Fruit fly (Drosophila melanogaster) whole organism, embryonic: ENCODE measurements around the gene Cat.

ENCODE experiments used
- ATbp ChIP-seq: fragments of 200-800 bp; sonication (Bioruptor generic); optimal IDR thresholded peaks from 2 replicates; lab custom pipeline; 2017; ENCODE audit warnings: missing biosample characterization, mild to moderate bottlenecking, missing genetic modification characterization, missing genetic modification reagents
- Bteb2 ChIP-seq: fragments of 200-800 bp; sonication (Bioruptor generic); optimal IDR thresholded peaks from 2 replicates; lab custom pipeline; 2016; ENCODE audit warnings: missing biosample characterization, missing genetic modification characterization
- CG12236 ChIP-seq: fragments of 200-800 bp; sonication (Bioruptor generic); optimal IDR thresholded peaks from 2 replicates; lab custom pipeline; 2016; ENCODE audit warnings: missing biosample characterization, missing genetic modification characterization
- CG15269 ChIP-seq: fragments of 200-800 bp; sonication (Bioruptor generic); optimal IDR thresholded peaks from 2 replicates; lab custom pipeline; 2018; ENCODE audit warnings: missing biosample characterization, mild to moderate bottlenecking, missing genetic modification characterization, moderate library complexity
- CG15479 ChIP-seq: fragments of 200-800 bp; sonication (Bioruptor generic); optimal IDR thresholded peaks from 3 replicates; lab custom pipeline; 2019; ENCODE audit warnings: missing biosample characterization, mild to moderate bottlenecking, missing genetic modification characterization, moderate library complexity
- CG15601 ChIP-seq: fragments of 200-800 bp; sonication (Bioruptor generic); optimal IDR thresholded peaks from 3 replicates; lab custom pipeline; 2019; ENCODE audit warnings: missing biosample characterization, mild to moderate bottlenecking, missing genetic modification characterization, moderate library complexity
- CG1647 ChIP-seq: fragments of 200-800 bp; sonication (Bioruptor generic); optimal IDR thresholded peaks from 3 replicates; lab custom pipeline; 2016; ENCODE audit warnings: missing biosample characterization, missing genetic modification characterization
- CG17186 ChIP-seq: fragments of 200-800 bp; sonication (Bioruptor generic); optimal IDR thresholded peaks from 3 replicates; lab custom pipeline; 2017; ENCODE audit warnings: missing biosample characterization, missing genetic modification reagents, missing genetic modification characterization
- CG17359 ChIP-seq: fragments of 200-800 bp; sonication (Bioruptor generic); optimal IDR thresholded peaks from 3 replicates; lab custom pipeline; 2018; ENCODE audit warnings: missing biosample characterization, mild to moderate bottlenecking, missing genetic modification characterization, moderate library complexity
- CG17361 ChIP-seq: fragments of 200-800 bp; sonication (Bioruptor generic); IDR thresholded peaks from 3 replicates; pipeline ENCODE4 v1.3.6; 2022; ENCODE audit warnings: missing biosample characterization, missing genetic modification characterization
- CG2120 ChIP-seq: fragments of 200-800 bp; sonication (Bioruptor generic); optimal IDR thresholded peaks from 3 replicates; lab custom pipeline; 2016; ENCODE audit warnings: missing biosample characterization, missing genetic modification characterization
- CG2875 ChIP-seq: fragments of 200-800 bp; sonication (Bioruptor generic); optimal IDR thresholded peaks from 2 replicates; lab custom pipeline; 2017; ENCODE audit warnings: missing biosample characterization, mild to moderate bottlenecking, missing genetic modification characterization, missing genetic modification reagents
- CG3163 ChIP-seq: fragments of 200-800 bp; sonication (Bioruptor generic); optimal IDR thresholded peaks from 3 replicates; lab custom pipeline; 2016; ENCODE audit warnings: missing biosample characterization, missing genetic modification characterization
- CG33557 ChIP-seq: fragments of 200-800 bp; sonication (Bioruptor generic); optimal IDR thresholded peaks from 2 replicates; lab custom pipeline; 2019; ENCODE audit warnings: missing biosample characterization, mild to moderate bottlenecking, missing genetic modification characterization, moderate library complexity
- CG3995 ChIP-seq: fragments of 200-800 bp; sonication (Bioruptor generic); optimal IDR thresholded peaks from 3 replicates; lab custom pipeline; 2016; ENCODE audit warnings: missing biosample characterization, missing genetic modification characterization
- CG4360 ChIP-seq: fragments of 200-800 bp; sonication (Bioruptor generic); IDR thresholded peaks from 2 replicates; pipeline ENCODE4 v1.3.6; 2022; ENCODE audit warnings: missing biosample characterization, missing genetic modification characterization
- CG6254 ChIP-seq: fragments of 200-800 bp; sonication (Bioruptor generic); optimal IDR thresholded peaks from 3 replicates; lab custom pipeline; 2017; ENCODE audit warnings: mild to moderate bottlenecking, missing biosample characterization, missing genetic modification reagents, missing genetic modification characterization
- CG7271 ChIP-seq: fragments of 200-800 bp; sonication (Bioruptor generic); optimal IDR thresholded peaks from 2 replicates; lab custom pipeline; 2018; ENCODE audit warnings: missing biosample characterization, mild to moderate bottlenecking, missing genetic modification characterization, moderate library complexity
- CG7987 ChIP-seq: fragments of 200-800 bp; sonication (Bioruptor generic); optimal IDR thresholded peaks from 2 replicates; lab custom pipeline; 2018; ENCODE audit warnings: missing biosample characterization, mild to moderate bottlenecking, missing genetic modification characterization, moderate library complexity
- CG8281 ChIP-seq: fragments of 200-800 bp; sonication (Bioruptor generic); optimal IDR thresholded peaks from 2 replicates; lab custom pipeline; 2018; ENCODE audit warnings: missing biosample characterization, mild to moderate bottlenecking, missing genetic modification characterization, moderate library complexity
- CG8359 ChIP-seq: fragments of 200-800 bp; sonication (Bioruptor generic); optimal IDR thresholded peaks from 2 replicates; lab custom pipeline; 2017; ENCODE audit warnings: missing biosample characterization, mild to moderate bottlenecking, missing genetic modification characterization, borderline replicate concordance
- CHES-1-like ChIP-seq: fragments of 200-800 bp; sonication (Bioruptor generic); optimal IDR thresholded peaks from 2 replicates; lab custom pipeline; 2016; ENCODE audit warnings: missing biosample characterization, missing genetic modification characterization
- CrebB ChIP-seq: fragments of 200-800 bp; sonication (Bioruptor generic); optimal IDR thresholded peaks from 3 replicates; lab custom pipeline; 2018; ENCODE audit warnings: missing biosample characterization, mild to moderate bottlenecking, missing genetic modification characterization
- Dbx ChIP-seq: fragments of 200-800 bp; sonication (Bioruptor generic); IDR thresholded peaks from 3 replicates; pipeline ENCODE4 v1.3.6; 2022; ENCODE audit warnings: missing biosample characterization, missing genetic modification characterization
- Dip3 ChIP-seq: fragments of 200-800 bp; sonication (Bioruptor generic); optimal IDR thresholded peaks from 3 replicates; lab custom pipeline; 2016; ENCODE audit warnings: missing biosample characterization, missing genetic modification characterization
- H2.0 ChIP-seq: fragments of 200-800 bp; sonication (Bioruptor generic); IDR thresholded peaks from 2 replicates; pipeline ENCODE4 v1.3.6; 2022; ENCODE audit warnings: missing biosample characterization, missing genetic modification characterization
- HLH4C ChIP-seq: fragments of 200-800 bp; sonication (Bioruptor generic); IDR thresholded peaks from 3 replicates; pipeline ENCODE4 v1.3.6; 2022; ENCODE audit warnings: missing biosample characterization, missing genetic modification characterization; ENCODE audit not compliant: partially characterized antibody
- HLH54F ChIP-seq: fragments of 200-800 bp; sonication (Bioruptor generic); optimal IDR thresholded peaks from 3 replicates; lab custom pipeline; 2016; ENCODE audit warnings: missing biosample characterization, missing genetic modification characterization
- Hr78 ChIP-seq, 2 experiments: fragments of 200-800 bp in 1 of 2; fragments of >200 bp in 1 of 2; sonication (Bioruptor generic) in 1 of 2; optimal IDR thresholded peaks; 2 replicates each; lab custom pipeline; 2017 to 2019; ENCODE audit warnings: missing biosample characterization in 2 of 2, missing genetic modification characterization in 2 of 2, mild to moderate bottlenecking in 1 of 2, moderate library complexity in 1 of 2
- Jarid2 ChIP-seq: fragments of 200-800 bp; sonication (Bioruptor generic); optimal IDR thresholded peaks from 3 replicates; lab custom pipeline; 2017; ENCODE audit warnings: mild to moderate bottlenecking, missing biosample characterization, missing genetic modification reagents, missing genetic modification characterization
- Lpt ChIP-seq: fragments of >200 bp; optimal IDR thresholded peaks from 2 replicates; lab custom pipeline; 2018; ENCODE audit warnings: missing biosample characterization, missing genetic modification characterization
- Neu2 ChIP-seq: fragments of 200-800 bp; sonication (Bioruptor generic); optimal IDR thresholded peaks from 3 replicates; lab custom pipeline; 2016; ENCODE audit warnings: missing biosample characterization, missing genetic modification characterization, borderline replicate concordance
- YL-1 ChIP-seq: fragments of 200-800 bp; sonication (Bioruptor generic); optimal IDR thresholded peaks from 3 replicates; lab custom pipeline; 2017; ENCODE audit warnings: missing biosample characterization, mild to moderate bottlenecking, missing genetic modification characterization
- chm ChIP-seq: fragments of 200-800 bp; sonication (Bioruptor generic); IDR thresholded peaks from 2 replicates; pipeline ENCODE4 v1.3.6; 2022; ENCODE audit warnings: missing biosample characterization, missing genetic modification characterization
- chn ChIP-seq: fragments of 200-800 bp; sonication (Bioruptor generic); optimal IDR thresholded peaks from 2 replicates; lab custom pipeline; 2016; ENCODE audit warnings: missing biosample characterization, missing genetic modification characterization
- da ChIP-seq: fragments of 200-800 bp; sonication (Bioruptor generic); optimal IDR thresholded peaks from 2 replicates; lab custom pipeline; 2016; ENCODE audit warnings: missing biosample characterization, missing genetic modification characterization
- dimm ChIP-seq: fragments of 200-800 bp; sonication (Bioruptor generic); IDR thresholded peaks from 2 replicates; pipeline ENCODE4 v1.3.6; 2022; ENCODE audit warnings: missing biosample characterization, missing genetic modification characterization
- disco-r ChIP-seq: fragments of 200-800 bp; sonication (Bioruptor generic); optimal IDR thresholded peaks from 2 replicates; lab custom pipeline; 2016; ENCODE audit warnings: missing biosample characterization, missing genetic modification characterization
- dm ChIP-seq: fragments of 200-800 bp; sonication (Bioruptor generic); optimal IDR thresholded peaks from 3 replicates; lab custom pipeline; 2016; ENCODE audit warnings: missing biosample characterization, missing genetic modification characterization
- en ChIP-seq: fragments of 200-800 bp; sonication (Bioruptor generic); optimal IDR thresholded peaks from 2 replicates; lab custom pipeline; 2016; ENCODE audit warnings: missing biosample characterization, missing genetic modification characterization
- esg ChIP-seq: fragments of 200-800 bp; sonication (Bioruptor generic); conservative IDR thresholded peaks from 2 replicates; pipeline ENCODE4 v1.3.6; 2022; ENCODE audit warnings: missing biosample characterization, missing genetic modification characterization
- fd64A ChIP-seq: fragments of 200-800 bp; sonication (Bioruptor generic); optimal IDR thresholded peaks from 3 replicates; lab custom pipeline; 2018; ENCODE audit warnings: missing biosample characterization, mild to moderate bottlenecking, missing genetic modification characterization
- gcm ChIP-seq: fragments of 200-800 bp; sonication (Bioruptor generic); optimal IDR thresholded peaks from 2 replicates; lab custom pipeline; 2019; ENCODE audit warnings: missing biosample characterization, mild to moderate bottlenecking, missing genetic modification characterization, moderate library complexity
- jumu ChIP-seq: fragments of 200-800 bp; sonication (Bioruptor generic); optimal IDR thresholded peaks from 3 replicates; lab custom pipeline; 2016; ENCODE audit warnings: missing biosample characterization, missing genetic modification characterization
- lilli ChIP-seq: fragments of 200-800 bp; sonication (Bioruptor generic); optimal IDR thresholded peaks from 3 replicates; lab custom pipeline; 2016; ENCODE audit warnings: missing biosample characterization, missing genetic modification characterization
- lmd ChIP-seq: fragments of 200-800 bp; sonication (Bioruptor generic); IDR thresholded peaks from 2 replicates; pipeline ENCODE4 v1.3.6; 2022; ENCODE audit warnings: missing biosample characterization, missing genetic modification characterization
- mam ChIP-seq: fragments of 200-800 bp; sonication (Bioruptor generic); optimal IDR thresholded peaks from 3 replicates; lab custom pipeline; 2016; ENCODE audit warnings: missing biosample characterization, missing genetic modification characterization
- odd ChIP-seq: fragments of 200-800 bp; sonication (Bioruptor generic); optimal IDR thresholded peaks from 2 replicates; lab custom pipeline; 2017; ENCODE audit warnings: missing biosample characterization, mild to moderate bottlenecking, missing genetic modification characterization
- row ChIP-seq: fragments of 200-800 bp; sonication (Bioruptor generic); IDR thresholded peaks from 3 replicates; pipeline ENCODE4 v1.3.6; 2022; ENCODE audit warnings: missing biosample characterization, missing genetic modification characterization
- run ChIP-seq: fragments of 200-800 bp; sonication (Bioruptor generic); optimal IDR thresholded peaks from 3 replicates; lab custom pipeline; 2018; ENCODE audit warnings: missing biosample characterization, mild to moderate bottlenecking, missing genetic modification characterization
- sr ChIP-seq: fragments of 200-800 bp; sonication (Bioruptor generic); IDR thresholded peaks from 3 replicates; pipeline ENCODE4 v1.3.6; 2022; ENCODE audit warnings: missing biosample characterization, missing genetic modification characterization

Gene Cat

DNA sequence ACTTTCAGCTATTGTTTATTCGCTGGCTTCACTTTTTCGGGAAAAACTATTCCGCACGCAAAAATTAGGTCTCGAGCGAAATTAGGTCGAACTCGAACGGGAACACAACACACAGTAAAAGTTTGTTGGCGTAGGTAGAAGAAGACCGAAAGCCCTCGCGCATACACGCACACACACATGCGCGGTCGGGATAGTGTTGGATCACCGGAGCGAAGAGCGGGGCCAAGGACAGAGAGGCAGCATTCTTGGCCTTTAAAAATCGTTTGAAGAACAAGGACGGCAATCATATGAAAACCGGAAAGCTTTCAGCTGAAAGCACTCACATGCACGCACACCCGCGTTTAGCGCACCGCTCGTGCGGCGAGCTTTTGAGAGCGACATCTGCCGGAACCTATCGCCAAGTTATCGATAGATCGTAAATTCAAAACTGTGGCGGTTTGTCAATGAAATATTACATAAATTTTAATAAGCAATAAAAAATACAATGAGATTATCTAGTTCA lies 21.2 kb upstream of the Cat start, which contains the start of gene ftz-f1 (continued):
- TF ChIP-seq Dip3 (GFP tag; lab: Kevin White, UChicago) (no peak), CG7987 (GFP tag; lab: Kevin White, UChicago) (peak; percentile 59), CG15479 (GFP tag; lab: Kevin White, UChicago) (no peak), CG2120 (GFP tag; lab: Kevin White, UChicago) (peak; percentile 32), Bteb2 (GFP tag; lab: Kevin White, UChicago) (peak; percentile 17), ATbp (GFP tag; lab: Kevin White, UChicago) (no peak), CHES-1-like (GFP tag; lab: Kevin White, UChicago) (peak; percentile 46), CG17186 (GFP tag; lab: Kevin White, UChicago) (peak; percentile 85), HLH54F (GFP tag; lab: Kevin White, UChicago) (no peak), esg (no peak), en (no peak), fd64A (peak; percentile 34), CG6254 (no peak), jumu (GFP tag; lab: Kevin White, UChicago) (no peak), YL-1 (GFP tag; lab: Kevin White, UChicago) (peak; percentile 69), CG8359 (no peak), dimm (GFP tag; lab: Robert Waterston, UW) (no peak), da (GFP tag; lab: Kevin White, UChicago) (no peak), H2.0 (no peak), CG17359 (tag; lab: Kevin White, UChicago) (no peak), disco-r (GFP tag; lab: Kevin White, UChicago) (no peak), CG15601 (tag; lab: Kevin White, UChicago) (no peak), odd (GFP tag; lab: Kevin White, UChicago) (no peak), run (tag; lab: Kevin White, UChicago) (no peak), Dbx (GFP tag; lab: Robert Waterston, UW) (0 out of 3 replicates have a peak, but pooled peaks have one; percentile 53), Lpt (GFP tag; lab: Kevin White, UChicago) (no peak), row (GFP tag; lab: Robert Waterston, UW) (no peak), CrebB (tag; lab: Kevin White, UChicago) (peak; percentile 70), chm (peak; percentile 70; the same call in 1 of the 2 replicates), Hr78 (GFP tag; optimal IDR thresholded peaks at IDR 0.05; lab: Kevin White, UChicago) (peak in 1 of 2 experiments; percentile 33), chn (GFP tag; lab: Kevin White, UChicago) (no peak), CG8281 (no peak), sr (GFP tag; lab: Robert Waterston, UW) (no peak), CG3995 (no peak), Jarid2 (GFP tag; lab: Kevin White, UChicago) (no peak), lilli (peak; percentile 15), mam (GFP tag; lab: Kevin White, UChicago) (no peak), CG3163 (GFP tag; lab: Kevin White, UChicago) (no peak), CG33557 (GFP tag; lab: Kevin White, UChicago) (peak; percentile 51), CG1647 (GFP tag; lab: Kevin White, UChicago) (peak; percentile 23), gcm (GFP tag; lab: Kevin White, UChicago) (peak; percentile 68), dm (GFP tag; lab: Kevin White, UChicago) (no peak), CG4360 (0 out of 2 replicates have a peak, but pooled peaks have one; percentile 7), CG7271 (tag; lab: Kevin White, UChicago) (no peak), CG15269 (tag; lab: Kevin White, UChicago) (no peak), CG17361 (no peak), Neu2 (GFP tag; lab: Kevin White, UChicago) (no peak), CG2875 (no peak), lmd (no peak), CG12236 (GFP tag; lab: Kevin White, UChicago) (no peak), HLH4C (GFP tag; lab: Robert Waterston, UW) (peak; percentile 78)
